Worm (Caenorhabditis elegans) whole organism, L2 larva: ENCODE measurements around the gene ugt-40.

Experiments used
- C34F6.9 ChIP-seq: fragments of 150-350 bp; optimal IDR thresholded peaks from 2 replicates; lab custom pipeline; 2014; ENCODE audit warnings: missing biosample characterization, missing genetic modification characterization
- F13H6.1 ChIP-seq: sonication (generic microtip); optimal IDR thresholded peaks from 2 replicates; lab custom pipeline; 2016; ENCODE audit warnings: missing genetic modification characterization, missing compliant biosample characterization
- Y55F3AM.14 ChIP-seq: fragments of 200-800 bp; sonication (Bioruptor generic); optimal IDR thresholded peaks from 2 replicates; lab custom pipeline; 2018; ENCODE audit warnings: mild to moderate bottlenecking, missing genetic modification characterization, missing compliant biosample characterization
- ZK546.5 ChIP-seq: sonication (generic microtip); optimal IDR thresholded peaks from 2 replicates; lab custom pipeline; 2017; ENCODE audit warnings: missing biosample characterization, missing genetic modification characterization
- alr-1 ChIP-seq: fragments of 150-350 bp; optimal IDR thresholded peaks from 2 replicates; lab custom pipeline; 2014; ENCODE audit warnings: missing biosample characterization, missing genetic modification characterization
- ama-1 ChIP-seq: fragments of 150-350 bp; optimal IDR thresholded peaks from 2 replicates; lab custom pipeline; 2018; ENCODE audit warnings: inconsistent platforms
- ceh-16 ChIP-seq: fragments of 150-350 bp; optimal IDR thresholded peaks from 2 replicates; lab custom pipeline; 2014; ENCODE audit warnings: missing biosample characterization, missing genetic modification characterization
- crh-2 ChIP-seq: sonication (generic microtip); optimal IDR thresholded peaks from 2 replicates; lab custom pipeline; 2017; ENCODE audit warnings: missing biosample characterization, missing genetic modification characterization
- dmd-4 ChIP-seq: sonication (generic microtip); optimal IDR thresholded peaks from 2 replicates; lab custom pipeline; 2017; ENCODE audit warnings: missing biosample characterization, missing genetic modification characterization
- egl-27 ChIP-seq: sonication (generic microtip); optimal IDR thresholded peaks from 3 replicates; lab custom pipeline; 2017; ENCODE audit warnings: missing biosample characterization, missing genetic modification reagents, missing genetic modification characterization
- elt-1 ChIP-seq: fragments of 150-350 bp; optimal IDR thresholded peaks from 2 replicates; lab custom pipeline; 2014; ENCODE audit warnings: missing biosample characterization, missing genetic modification characterization
- fos-1 ChIP-seq: fragments of 150-350 bp; optimal IDR thresholded peaks from 2 replicates; lab custom pipeline; 2014; ENCODE audit warnings: missing biosample characterization, missing genetic modification characterization
- gmeb-1 ChIP-seq: fragments of 150-350 bp; optimal IDR thresholded peaks from 2 replicates; lab custom pipeline; 2014; ENCODE audit warnings: missing biosample characterization, missing genetic modification characterization
- lin-13 ChIP-seq: fragments of 150-350 bp; optimal IDR thresholded peaks from 2 replicates; lab custom pipeline; 2014; ENCODE audit warnings: missing biosample characterization, missing genetic modification reagents, missing genetic modification characterization
- lin-39 ChIP-seq: fragments of 150-350 bp; optimal IDR thresholded peaks from 2 replicates; lab custom pipeline; 2014; ENCODE audit warnings: missing biosample characterization, missing genetic modification reagents, missing genetic modification characterization
- lsy-2 ChIP-seq, 2 experiments: fragments of 150-350 bp in 1 of 2; sonication (generic microtip) in 1 of 2; optimal IDR thresholded peaks; 2 replicates each; lab custom pipeline; 2014 to 2017; ENCODE audit warnings: missing biosample characterization in 2 of 2, missing genetic modification characterization in 2 of 2
- mab-5 ChIP-seq: fragments of 150-350 bp; optimal IDR thresholded peaks from 2 replicates; lab custom pipeline; 2014; ENCODE audit warnings: missing biosample characterization, missing genetic modification characterization
- mbf-1 ChIP-seq: sonication (generic microtip); optimal IDR thresholded peaks from 2 replicates; lab custom pipeline; 2017; ENCODE audit warnings: missing biosample characterization, missing genetic modification characterization
- mdl-1 ChIP-seq, 2 experiments: fragments of 150-350 bp in 1 of 2; sonication (generic microtip) in 1 of 2; optimal IDR thresholded peaks; 2 replicates each; lab custom pipeline; 2017; ENCODE audit warnings: missing biosample characterization in 2 of 2, missing genetic modification characterization in 2 of 2
- nhr-10 ChIP-seq: sonication (generic microtip); optimal IDR thresholded peaks from 2 replicates; lab custom pipeline; 2017; ENCODE audit warnings: missing biosample characterization, missing genetic modification characterization
- nhr-12 ChIP-seq: fragments of 150-350 bp; optimal IDR thresholded peaks from 2 replicates; lab custom pipeline; 2014; ENCODE audit warnings: missing biosample characterization, missing genetic modification characterization
- nhr-129 ChIP-seq: fragments of 150-350 bp; optimal IDR thresholded peaks from 2 replicates; lab custom pipeline; 2014; ENCODE audit warnings: missing biosample characterization, missing genetic modification characterization
- nhr-21 ChIP-seq: fragments of 150-350 bp; optimal IDR thresholded peaks from 2 replicates; lab custom pipeline; 2014; ENCODE audit warnings: missing biosample characterization, missing genetic modification characterization
- nhr-25 ChIP-seq: fragments of 150-350 bp; sonication (generic microtip); optimal IDR thresholded peaks from 3 replicates; lab custom pipeline; 2014; ENCODE audit warnings: missing biosample characterization, missing genetic modification characterization
- nhr-6 ChIP-seq: fragments of 150-350 bp; optimal IDR thresholded peaks from 2 replicates; lab custom pipeline; 2014; ENCODE audit warnings: missing biosample characterization, missing genetic modification characterization
- peb-1 ChIP-seq: fragments of 150-350 bp; optimal IDR thresholded peaks from 2 replicates; lab custom pipeline; 2014; ENCODE audit warnings: missing biosample characterization, missing genetic modification characterization
- sem-4 ChIP-seq: fragments of 150-350 bp; optimal IDR thresholded peaks from 2 replicates; lab custom pipeline; 2014; ENCODE audit warnings: missing biosample characterization, missing genetic modification reagents, missing genetic modification characterization
- sma-9 ChIP-seq, 2 experiments: fragments of 150-350 bp in 1 of 2; sonication (generic microtip) in 1 of 2; optimal IDR thresholded peaks; 2 replicates each; lab custom pipeline; 2014 to 2016; ENCODE audit warnings: missing genetic modification characterization in 2 of 2, mild to moderate bottlenecking in 1 of 2, missing biosample characterization in 1 of 2, missing compliant biosample characterization in 1 of 2, missing genetic modification reagents in 1 of 2, moderate library complexity in 1 of 2
- unc-39 ChIP-seq: fragments of 150-350 bp; optimal IDR thresholded peaks from 2 replicates; lab custom pipeline; 2014; ENCODE audit warnings: missing biosample characterization, missing genetic modification characterization
- unc-55 ChIP-seq: fragments of 150-350 bp; sonication (generic microtip); optimal IDR thresholded peaks from 3 replicates; lab custom pipeline; 2014; ENCODE audit warnings: missing biosample characterization, missing genetic modification reagents, missing genetic modification characterization
- unc-62 ChIP-seq: fragments of 150-350 bp; optimal IDR thresholded peaks from 2 replicates; lab custom pipeline; 2014; ENCODE audit warnings: missing biosample characterization, missing genetic modification reagents, missing genetic modification characterization
- zag-1 ChIP-seq: fragments of 150-350 bp; optimal IDR thresholded peaks from 2 replicates; lab custom pipeline; 2014; ENCODE audit warnings: missing biosample characterization, missing genetic modification characterization
- ztf-1 ChIP-seq: fragments of 200-800 bp; sonication (Bioruptor generic); conservative IDR thresholded peaks from 2 replicates; pipeline ENCODE4 v1.3.6; 2022; ENCODE audit warnings: missing genetic modification characterization, missing compliant biosample characterization

The ugt-40 gene

DNA sequence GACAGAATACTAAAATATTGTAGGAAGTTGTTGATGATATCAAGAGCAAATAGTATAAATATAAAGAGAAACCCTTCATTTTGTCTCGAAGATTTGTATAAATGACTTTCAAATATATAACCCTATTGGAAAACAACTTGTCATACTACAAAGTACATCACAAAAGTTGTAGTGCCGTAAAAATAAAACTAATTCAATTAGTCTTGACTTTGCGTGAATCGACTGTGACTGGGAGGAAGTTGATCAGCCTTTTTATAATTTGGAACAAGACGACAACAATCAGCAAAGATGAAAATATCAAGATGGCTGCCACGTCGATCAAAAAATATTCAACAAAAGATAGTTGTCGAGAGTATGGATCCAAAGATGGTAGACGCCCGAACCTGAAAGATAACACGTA, at the start of gene ugt-40:
Gene ugt-40 (minus strand): TSS at position 101 of the 400 bp plus-strand sequence.
- no peak for TF ChIP-seq unc-39 (tag; lab: Kevin White, UChicago)
- TF ChIP-seq alr-1 = no peak
- TF ChIP-seq Y55F3AM.14 (GFP tag; lab: Kevin White, UChicago) = no peak
- no peak for TF ChIP-seq mdl-1 (tag; optimal IDR thresholded peaks at IDR 0.05; lab: Kevin White, UChicago)
- no peak for TF ChIP-seq ceh-16
- TF ChIP-seq nhr-6 (tag; lab: Kevin White, UChicago) = no peak
- TF ChIP-seq mbf-1 (tag; lab: Kevin White, UChicago) = no peak

DNA sequence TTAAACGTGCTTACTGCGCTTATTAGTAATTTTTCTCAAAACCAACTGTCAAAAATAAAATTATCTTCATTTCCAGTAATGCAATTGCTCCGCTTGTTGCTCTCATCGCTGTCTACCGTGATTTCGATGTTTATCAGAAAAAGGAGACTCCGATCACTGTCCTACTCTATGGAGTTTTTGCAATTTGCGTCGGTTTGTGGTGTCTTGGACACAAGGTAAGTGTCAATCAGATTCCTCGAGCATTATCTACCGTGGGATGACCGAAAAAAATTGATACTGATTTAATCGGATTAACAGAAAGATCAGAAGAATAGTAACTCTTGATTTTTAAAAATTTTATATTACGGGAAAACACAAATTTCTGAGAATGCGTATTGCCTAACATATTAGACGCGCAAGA, 45.5 kb upstream of the ugt-40 start:
- TF ChIP-seq dmd-4 (tag; lab: Kevin White, UChicago) = no peak
- no peak for TF ChIP-seq egl-27 (tag; lab: Kevin White, UChicago)
- no peak for TF ChIP-seq nhr-21 (tag; lab: Kevin White, UChicago)
- TF ChIP-seq lsy-2 (tag; optimal IDR thresholded peaks at IDR 0.05; lab: Kevin White, UChicago) = no peak
- TF ChIP-seq ama-1 = no peak
- no peak for TF ChIP-seq peb-1
- no peak for TF ChIP-seq F13H6.1 (tag; lab: Kevin White, UChicago)
- TF ChIP-seq gmeb-1 (tag; lab: Kevin White, UChicago) = no peak
- no peak for TF ChIP-seq nhr-6 (tag; lab: Kevin White, UChicago)
- no peak for TF ChIP-seq lin-13 (GFP tag; lab: Kevin White, UChicago)
- TF ChIP-seq crh-2 (tag; lab: Kevin White, UChicago) = no peak
- TF ChIP-seq ZK546.5 (tag; lab: Kevin White, UChicago) = no peak
- TF ChIP-seq nhr-10 = no peak
- no peak for TF ChIP-seq ceh-16
- no peak for TF ChIP-seq zag-1 (tag; lab: Kevin White, UChicago)
- no peak for TF ChIP-seq sem-4 (tag; lab: Kevin White, UChicago)
- no peak for TF ChIP-seq C34F6.9 (tag; lab: Kevin White, UChicago)
- no peak for TF ChIP-seq Y55F3AM.14 (GFP tag; lab: Kevin White, UChicago)
- no peak for TF ChIP-seq unc-62 (GFP tag; lab: Kevin White, UChicago)
- TF ChIP-seq lin-39 = no peak

DNA sequence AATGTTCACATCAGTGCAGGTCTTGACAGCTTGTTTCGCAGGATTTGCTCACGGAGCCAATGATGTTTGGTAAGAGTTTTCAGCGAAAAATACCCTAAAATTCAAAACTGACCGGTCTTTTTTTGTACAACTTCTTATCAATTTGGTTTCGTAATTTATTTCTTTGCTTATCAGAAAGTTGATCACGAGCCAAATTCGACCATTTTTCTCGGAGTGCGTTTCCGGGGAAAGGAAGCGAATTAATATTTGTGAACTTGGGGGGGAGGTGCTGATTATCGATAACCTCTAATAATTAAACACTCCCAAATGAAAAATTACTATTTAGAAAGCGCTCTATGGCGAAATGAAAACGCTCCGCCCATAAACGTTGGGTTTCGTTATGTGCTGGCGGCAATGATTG, 44.8 kb upstream of the ugt-40 start:
- TF ChIP-seq gmeb-1 (tag; lab: Kevin White, UChicago) = peak; percentile 43
- no peak for TF ChIP-seq ztf-1 (GFP tag; lab: Robert Waterston, UW)
- TF ChIP-seq elt-1 (tag; lab: Kevin White, UChicago) = no peak
- no peak for TF ChIP-seq nhr-129 (tag; lab: Kevin White, UChicago)
- TF ChIP-seq Y55F3AM.14 (GFP tag; lab: Kevin White, UChicago) = no peak
- peak; percentile 10 for TF ChIP-seq sma-9 (GFP tag; optimal IDR thresholded peaks at IDR 0.05; lab: Kevin White, UChicago)
- no peak for TF ChIP-seq sma-9 (tag; optimal IDR thresholded peaks at IDR 0.05; lab: Kevin White, UChicago)
- no peak for TF ChIP-seq lin-13 (GFP tag; lab: Kevin White, UChicago)
- TF ChIP-seq nhr-12 (tag; lab: Kevin White, UChicago) = no peak
- no peak for TF ChIP-seq mab-5
- no peak for TF ChIP-seq nhr-25 (tag; lab: Kevin White, UChicago)
- TF ChIP-seq fos-1 (tag; lab: Kevin White, UChicago) = peak; percentile 81
- no peak for TF ChIP-seq peb-1
- TF ChIP-seq crh-2 (tag; lab: Kevin White, UChicago) = no peak

DNA sequence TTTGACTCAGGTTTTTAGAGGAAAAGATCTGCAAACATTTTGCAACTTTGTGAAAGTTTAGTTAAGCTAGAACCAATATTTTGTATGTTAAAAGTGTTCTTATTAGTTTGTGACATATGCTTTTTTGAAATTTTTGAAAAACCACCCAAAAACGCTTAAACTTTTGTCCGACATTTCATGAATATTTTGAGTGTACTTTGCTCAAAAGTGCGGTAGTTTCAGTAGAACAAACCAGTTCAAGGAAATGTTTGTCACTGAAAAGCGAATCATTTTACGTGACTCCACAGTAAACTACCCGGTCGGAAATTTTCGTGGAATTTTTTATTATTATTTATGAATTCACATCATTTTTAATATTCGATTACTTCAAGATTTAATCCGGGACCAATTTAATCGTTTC, 42.8 kb upstream of the ugt-40 start, which contains the start of gene pitr-5:
Gene pitr-5 (plus strand): TSS at position 301 of the 400 bp plus-strand sequence.
- TF ChIP-seq crh-2 (tag; lab: Kevin White, UChicago) = no peak
- TF ChIP-seq fos-1 (tag; lab: Kevin White, UChicago) = no peak
- TF ChIP-seq lin-39 = no peak
- TF ChIP-seq dmd-4 (tag; lab: Kevin White, UChicago) = no peak

DNA sequence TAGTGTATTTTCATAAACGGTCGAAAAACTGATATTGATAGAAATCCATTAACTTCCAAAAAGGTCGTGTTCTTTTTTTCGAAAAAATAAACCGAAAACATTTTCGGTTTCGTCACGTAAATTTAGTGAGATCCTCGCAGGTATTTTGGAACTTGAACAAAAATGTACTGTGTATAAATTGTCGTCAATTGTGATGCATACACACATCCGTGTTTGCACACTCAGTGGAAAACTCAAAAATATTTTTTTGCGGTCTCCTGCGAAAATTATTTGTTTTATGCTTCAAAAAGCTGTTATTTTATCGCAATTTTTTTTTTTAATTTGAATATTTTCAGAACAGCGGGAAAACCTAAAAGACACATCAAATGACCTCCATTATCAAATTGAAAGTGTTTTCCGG, 37.1 kb upstream of the ugt-40 start, which contains the start of gene cpsf-2:
Gene cpsf-2 (plus strand): TSS at position 330 of the 400 bp plus-strand sequence.
- TF ChIP-seq C34F6.9 (tag; lab: Kevin White, UChicago) (peak; percentile 28), gmeb-1 (tag; lab: Kevin White, UChicago) (no peak), lin-13 (GFP tag; lab: Kevin White, UChicago) (no peak), unc-55 (GFP tag; lab: Kevin White, UChicago) (peak; percentile 36), elt-1 (tag; lab: Kevin White, UChicago) (no peak), lsy-2 (tag; optimal IDR thresholded peaks at IDR 0.05; lab: Kevin White, UChicago) (peak in 1 of 2 experiments; percentile 25)
